Fruit fly (Drosophila melanogaster): ENCODE data around the gene CG15892.

CG15892 gene

DNA sequence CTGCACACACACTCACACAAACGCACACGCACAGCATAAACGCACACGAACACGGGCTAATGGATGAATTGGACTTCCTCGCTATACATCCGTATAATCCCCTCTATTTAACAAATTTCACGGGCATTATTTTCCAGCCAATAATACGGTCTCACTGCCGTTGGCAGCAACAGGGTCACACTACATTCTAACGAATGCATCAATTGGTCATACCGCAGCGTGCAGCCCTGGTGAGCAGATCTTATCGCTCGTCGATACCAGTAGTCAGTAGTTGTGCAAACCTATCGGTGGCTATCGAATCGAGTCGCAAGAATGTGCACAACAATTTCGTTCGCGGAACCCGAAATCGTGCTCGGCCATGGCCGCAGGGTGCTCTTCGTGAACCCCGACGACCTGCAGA is 6.3 kb downstream of the CG15892 start, which contains the start of the genes Top3beta and wuho (continued):
- TF ChIP-seq trem (tag; optimal IDR thresholded peaks at IDR 0.05) (peak; percentile 78), cg (GFP tag; optimal IDR thresholded peaks at IDR 0.05) (peak; percentile 80), D19B (GFP tag; optimal IDR thresholded peaks at IDR 0.05) (no peak), sens-2 (GFP tag; IDR thresholded peaks at IDR 0.05) (no peak), lola (GFP tag; optimal IDR thresholded peaks at IDR 0.05) (no peak), dmrt99B (tag; optimal IDR thresholded peaks at IDR 0.05) (no peak), btn (GFP tag; optimal IDR thresholded peaks at IDR 0.05) (no peak), vvl (GFP tag; IDR thresholded peaks at IDR 0.05) (peak; percentile 72), CG17361 (GFP tag; IDR thresholded peaks at IDR 0.05) (no peak), CG11723 (GFP tag; optimal IDR thresholded peaks at IDR 0.05) (no peak), CG13624 (GFP tag; optimal IDR thresholded peaks at IDR 0.05) (peak; percentile 77), mam (GFP tag; optimal IDR thresholded peaks at IDR 0.05) (peak; percentile 58), CG12155 (GFP tag; optimal IDR thresholded peaks at IDR 0.05) (peak; percentile 87), CG12219 (GFP tag; optimal IDR thresholded peaks at IDR 0.05) (no peak), Dad (GFP tag; optimal IDR thresholded peaks at IDR 0.05) (peak; percentile 7), CG11560 (tag; IDR thresholded peaks at IDR 0.05) (peak; percentile 28; the same call in 1 of the 3 replicates), lov (optimal IDR thresholded peaks at IDR 0.05) (no peak), lov (GFP tag; IDR thresholded peaks at IDR 0.05) (no peak), Hr3 (GFP tag; optimal IDR thresholded peaks at IDR 0.05) (no peak), HmgZ (tag; optimal IDR thresholded peaks at IDR 0.05) (peak; percentile 85), CG10366 (GFP tag; IDR thresholded peaks at IDR 0.05) (no peak), CG30020 (tag; optimal IDR thresholded peaks at IDR 0.05) (peak; percentile 41), Sin3A (optimal IDR thresholded peaks at IDR 0.05) (peak; percentile 66), CG6854 (GFP tag; optimal IDR thresholded peaks at IDR 0.05) (no peak), Pdp1 (GFP tag; optimal IDR thresholded peaks at IDR 0.05) (peak; percentile 47 to 82), stc (GFP tag; IDR thresholded peaks at IDR 0.05) (no peak), shn (GFP tag; optimal IDR thresholded peaks at IDR 0.05) (peak; percentile 6), dysf (GFP tag; IDR thresholded peaks at IDR 0.05) (peak; percentile 18; the same call in 1 of the 3 replicates), CG18599 (GFP tag; optimal IDR thresholded peaks at IDR 0.05) (no peak), Usf (GFP tag; optimal IDR thresholded peaks at IDR 0.05) (no peak), MBD-R2 (GFP tag; IDR thresholded peaks at IDR 0.05) (peak; percentile 98), insv (GFP tag; optimal IDR thresholded peaks at IDR 0.05) (peak in 1 of 2 experiments; percentile 80), CG4360 (GFP tag; IDR thresholded peaks at IDR 0.05) (no peak), Hr51 (GFP tag; optimal IDR thresholded peaks at IDR 0.05) (peak in 1 of 2 experiments; percentile 28), bab2 (GFP tag; optimal IDR thresholded peaks at IDR 0.05) (peak; percentile 40), CG17912 (GFP tag; optimal IDR thresholded peaks at IDR 0.05) (peak; percentile 62), C15 (GFP tag; IDR thresholded peaks at IDR 0.05) (no peak), CG43689 (GFP tag; IDR thresholded peaks at IDR 0.05) (no peak), repo (GFP tag; optimal IDR thresholded peaks at IDR 0.05) (peak; percentile 7), CG13775 (GFP tag; optimal IDR thresholded peaks at IDR 0.05) (no peak), ase (GFP tag; IDR thresholded peaks at IDR 0.05) (no peak), vfl (GFP tag; optimal IDR thresholded peaks at IDR 0.05) (no peak), E2f2 (GFP tag; IDR thresholded peaks at IDR 0.05) (peak; percentile 49), Six4 (GFP tag; optimal IDR thresholded peaks at IDR 0.05) (no peak), toy (GFP tag; IDR thresholded peaks at IDR 0.05) (no peak), Dp (GFP tag; optimal IDR thresholded peaks at IDR 0.05) (peak; percentile 49), CG15479 (GFP tag; optimal IDR thresholded peaks at IDR 0.05) (peak; percentile 90), lab (GFP tag; optimal IDR thresholded peaks at IDR 0.05) (no peak), Fer1 (GFP tag; optimal IDR thresholded peaks at IDR 0.05) (peak; percentile 68), onecut (GFP tag; IDR thresholded peaks at IDR 0.05) (peak; percentile 36; the same call in 1 of the 2 replicates), B-H1 (GFP tag; IDR thresholded peaks at IDR 0.05) (no peak), kah (GFP tag; optimal IDR thresholded peaks at IDR 0.05) (peak; percentile 13)
